Worm (Caenorhabditis elegans): ENCODE data around the gene srd-5.

- no peak for TF ChIP-seq sox-2 (GFP tag; IDR thresholded peaks at IDR 0.05)
- no peak for TF ChIP-seq npax-4 (tag; optimal IDR thresholded peaks at IDR 0.05)
- TF ChIP-seq ceh-34 (tag; optimal IDR thresholded peaks at IDR 0.05): no peak
- TF ChIP-seq fkh-10 (GFP tag; optimal IDR thresholded peaks at IDR 0.05): no peak
- no peak for TF ChIP-seq F13H6.1 (tag; optimal IDR thresholded peaks at IDR 0.05)
Observed at ce11 chrIV:5632536-5632935, 41.8 kb downstream of the srd-5 start.

Data from whole organism, late embryonic.